Worm (Caenorhabditis elegans): Measurements from ENCODE around the gene fbxa-142.

fbxa-142 gene

ce11 chrV:16131249-16131648 is at the start of gene fbxa-142:
fbxa-142 (minus strand) TSS chrV:16131349.
- no peak for TF ChIP-seq F13C5.2 (tag; optimal IDR thresholded peaks at IDR 0.05)
- no peak for TF ChIP-seq ets-7 (tag; optimal IDR thresholded peaks at IDR 0.05)
- no peak for TF ChIP-seq aly-1 (tag; optimal IDR thresholded peaks at IDR 0.05)
- no peak for TF ChIP-seq hnd-1 (tag; optimal IDR thresholded peaks at IDR 0.05)
- TF ChIP-seq flt-1 (GFP tag; IDR thresholded peaks at IDR 0.05), result no peak
- TF ChIP-seq ama-1 (optimal IDR thresholded peaks at IDR 0.05), result no peak
- TF ChIP-seq ceh-36 (tag; optimal IDR thresholded peaks at IDR 0.05), result no peak
- no peak for TF ChIP-seq tbx-11 (GFP tag; IDR thresholded peaks at IDR 0.05)
- TF ChIP-seq ceh-13 (GFP tag; optimal IDR thresholded peaks at IDR 0.05), result no peak
- no peak for TF ChIP-seq sea-1 (GFP tag; conservative IDR thresholded peaks at IDR 0.05)
- no peak for TF ChIP-seq scrt-1 (GFP tag; IDR thresholded peaks at IDR 0.05)
- TF ChIP-seq tra-4 (tag; optimal IDR thresholded peaks at IDR 0.05), result no peak
- TF ChIP-seq B0310.2 (tag; optimal IDR thresholded peaks at IDR 0.05), result no peak

ce11 chrV:16180350-16180749 is 49.2 kb upstream of the fbxa-142 start, which contains the start of gene str-106:
str-106 (plus strand) TSS chrV:16180650.
- TF ChIP-seq ama-1 (optimal IDR thresholded peaks at IDR 0.05) (no peak), F13C5.2 (tag; optimal IDR thresholded peaks at IDR 0.05) (no peak), hmbx-1 (tag; optimal IDR thresholded peaks at IDR 0.05) (no peak), tra-4 (tag; optimal IDR thresholded peaks at IDR 0.05) (no peak), ceh-36 (tag; optimal IDR thresholded peaks at IDR 0.05) (no peak), hmg-4 (GFP tag; optimal IDR thresholded peaks at IDR 0.05) (no peak), tbx-37 (GFP tag; conservative IDR thresholded peaks at IDR 0.05) (no peak), tbx-11 (GFP tag; IDR thresholded peaks at IDR 0.05) (no peak), pes-1 (GFP tag; IDR thresholded peaks at IDR 0.05) (no peak), scrt-1 (GFP tag; IDR thresholded peaks at IDR 0.05) (no peak), hnd-1 (tag; optimal IDR thresholded peaks at IDR 0.05) (no peak), B0310.2 (tag; optimal IDR thresholded peaks at IDR 0.05) (no peak), sea-1 (GFP tag; conservative IDR thresholded peaks at IDR 0.05) (no peak), ceh-13 (GFP tag; optimal IDR thresholded peaks at IDR 0.05) (no peak), aly-1 (tag; optimal IDR thresholded peaks at IDR 0.05) (no peak), ets-7 (tag; optimal IDR thresholded peaks at IDR 0.05) (no peak), flt-1 (GFP tag; IDR thresholded peaks at IDR 0.05) (no peak)

ce11 chrV:16175757-16176156 is 44.6 kb upstream of the fbxa-142 start, which contains the start of gene cyp-33D1:
cyp-33D1 (minus strand) TSS chrV:16175857.
- TF ChIP-seq hmbx-1 (tag; optimal IDR thresholded peaks at IDR 0.05) (no peak), ceh-36 (tag; optimal IDR thresholded peaks at IDR 0.05) (no peak), tra-4 (tag; optimal IDR thresholded peaks at IDR 0.05) (no peak), scrt-1 (GFP tag; IDR thresholded peaks at IDR 0.05) (no peak), ama-1 (optimal IDR thresholded peaks at IDR 0.05) (no peak), pes-1 (GFP tag; IDR thresholded peaks at IDR 0.05) (no peak), ets-7 (tag; optimal IDR thresholded peaks at IDR 0.05) (no peak), sea-1 (GFP tag; conservative IDR thresholded peaks at IDR 0.05) (no peak), B0310.2 (tag; optimal IDR thresholded peaks at IDR 0.05) (no peak), flt-1 (GFP tag; IDR thresholded peaks at IDR 0.05) (no peak), tbx-11 (GFP tag; IDR thresholded peaks at IDR 0.05) (no peak)

- TF ChIP-seq flt-1 (GFP tag; IDR thresholded peaks at IDR 0.05) (no peak), sea-1 (GFP tag; conservative IDR thresholded peaks at IDR 0.05) (no peak), ceh-36 (tag; optimal IDR thresholded peaks at IDR 0.05) (no peak), hmbx-1 (tag; optimal IDR thresholded peaks at IDR 0.05) (no peak), scrt-1 (GFP tag; IDR thresholded peaks at IDR 0.05) (no peak), aly-1 (tag; optimal IDR thresholded peaks at IDR 0.05) (no peak), ama-1 (optimal IDR thresholded peaks at IDR 0.05) (no peak), ets-7 (tag; optimal IDR thresholded peaks at IDR 0.05) (no peak), hmg-4 (GFP tag; optimal IDR thresholded peaks at IDR 0.05) (no peak), tbx-37 (GFP tag; conservative IDR thresholded peaks at IDR 0.05) (no peak), hnd-1 (tag; optimal IDR thresholded peaks at IDR 0.05) (no peak), F13C5.2 (tag; optimal IDR thresholded peaks at IDR 0.05) (no peak), tra-4 (tag; optimal IDR thresholded peaks at IDR 0.05) (no peak), ceh-13 (GFP tag; optimal IDR thresholded peaks at IDR 0.05) (no peak)
Observed at ce11 chrV:16175227-16175626, 44.1 kb upstream of the fbxa-142 start.

DNA sequence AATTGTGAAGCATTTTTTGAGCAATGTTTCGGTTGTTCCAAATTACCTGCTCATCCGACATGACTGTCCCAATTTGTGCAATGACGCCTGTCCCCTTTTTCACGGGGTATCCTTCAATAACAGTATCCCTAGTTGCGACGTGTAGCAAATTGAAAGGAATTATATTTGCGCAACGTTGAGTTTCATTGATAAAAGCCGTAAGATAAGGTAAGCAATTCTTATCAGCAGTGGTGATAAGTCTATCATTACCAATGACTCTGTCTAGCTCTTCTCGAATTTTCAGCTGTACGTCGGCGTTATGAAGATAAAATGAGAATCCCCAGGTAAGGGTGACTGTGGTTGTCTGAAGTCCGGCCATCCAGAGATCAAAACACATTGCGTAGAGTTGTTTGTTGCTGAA is 43.0 kb upstream of the fbxa-142 start:
- TF ChIP-seq flt-1 (GFP tag; IDR thresholded peaks at IDR 0.05), result no peak
- no peak for TF ChIP-seq tbx-11 (GFP tag; IDR thresholded peaks at IDR 0.05)
- TF ChIP-seq sea-1 (GFP tag; conservative IDR thresholded peaks at IDR 0.05), result no peak
- no peak for TF ChIP-seq tbx-37 (GFP tag; conservative IDR thresholded peaks at IDR 0.05)
- TF ChIP-seq F13C5.2 (tag; optimal IDR thresholded peaks at IDR 0.05), result no peak

DNA sequence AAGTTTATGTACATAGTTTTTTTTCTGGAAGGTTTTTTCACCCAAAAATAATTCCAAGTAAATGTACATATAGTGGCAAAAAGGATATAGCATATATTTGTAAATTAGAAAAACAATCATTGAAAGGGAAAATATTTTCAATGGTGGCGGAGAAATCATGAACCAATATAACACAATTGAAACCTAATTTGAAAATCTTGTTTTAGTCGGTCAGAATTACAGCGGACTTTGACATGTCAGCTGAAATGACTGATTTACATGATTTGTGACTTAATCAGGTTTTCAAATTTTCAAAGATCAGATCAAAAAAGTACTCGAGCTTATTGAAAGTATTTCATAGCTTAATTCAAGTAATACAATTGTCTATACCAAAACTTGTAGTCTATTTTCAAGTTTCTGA is 40.6 kb upstream of the fbxa-142 start, which contains the start of gene K05D4.9:
K05D4.9 (minus strand) TSS at position 101 of the 400 bp plus-strand sequence.
- TF ChIP-seq hmg-4 (GFP tag; optimal IDR thresholded peaks at IDR 0.05) (no peak), ama-1 (optimal IDR thresholded peaks at IDR 0.05) (no peak), B0310.2 (tag; optimal IDR thresholded peaks at IDR 0.05) (no peak), F13C5.2 (tag; optimal IDR thresholded peaks at IDR 0.05) (no peak), tbx-37 (GFP tag; conservative IDR thresholded peaks at IDR 0.05) (no peak), tra-4 (tag; optimal IDR thresholded peaks at IDR 0.05) (no peak), aly-1 (tag; optimal IDR thresholded peaks at IDR 0.05) (no peak), scrt-1 (GFP tag; IDR thresholded peaks at IDR 0.05) (no peak), ets-7 (tag; optimal IDR thresholded peaks at IDR 0.05) (no peak), pes-1 (GFP tag; IDR thresholded peaks at IDR 0.05) (no peak), hnd-1 (tag; optimal IDR thresholded peaks at IDR 0.05) (no peak), hmbx-1 (tag; optimal IDR thresholded peaks at IDR 0.05) (no peak), sea-1 (GFP tag; conservative IDR thresholded peaks at IDR 0.05) (no peak), ceh-13 (GFP tag; optimal IDR thresholded peaks at IDR 0.05) (no peak), tbx-11 (GFP tag; IDR thresholded peaks at IDR 0.05) (no peak), flt-1 (GFP tag; IDR thresholded peaks at IDR 0.05) (no peak)

- no peak for TF ChIP-seq tbx-11 (GFP tag; IDR thresholded peaks at IDR 0.05)
- no peak for TF ChIP-seq ceh-36 (tag; optimal IDR thresholded peaks at IDR 0.05)
- TF ChIP-seq pes-1 (GFP tag; IDR thresholded peaks at IDR 0.05), result no peak
- no peak for TF ChIP-seq F13C5.2 (tag; optimal IDR thresholded peaks at IDR 0.05)
- TF ChIP-seq scrt-1 (GFP tag; IDR thresholded peaks at IDR 0.05), result no peak
- no peak for TF ChIP-seq hmg-4 (GFP tag; optimal IDR thresholded peaks at IDR 0.05)
- TF ChIP-seq flt-1 (GFP tag; IDR thresholded peaks at IDR 0.05), result no peak
Observed at ce11 chrV:16169026-16169425, 37.9 kb upstream of the fbxa-142 start, which contains the start of gene str-111. str-111 (minus strand) TSS chrV:16169126.

Data from whole organism, early embryonic.